Worm (Caenorhabditis elegans): ENCODE data around the gene T16G12.3.
"Not testable (repeated sequence)": the region's sequence is repeated elsewhere in the genome, so short reads cannot be mapped to it uniquely, and the experiment has no call there.

T16G12.3 gene

DNA sequence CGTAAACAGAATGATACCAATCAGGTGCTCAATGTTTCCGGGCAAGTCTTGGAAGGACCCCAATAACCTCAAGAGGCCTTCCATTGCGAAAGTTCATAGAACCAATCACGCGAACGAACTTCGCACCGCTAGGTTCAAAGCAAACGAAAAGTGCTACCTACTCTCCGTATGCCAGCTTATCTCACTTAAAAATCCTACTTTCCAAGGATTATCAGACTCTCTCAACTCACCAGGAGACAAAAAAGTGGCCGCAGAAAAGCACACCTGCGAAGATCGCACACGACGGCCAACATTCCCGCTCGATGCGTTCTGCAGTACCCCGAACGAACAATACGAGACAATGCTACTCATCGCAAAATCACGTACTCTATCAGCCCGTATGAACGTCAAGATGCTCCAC is 2.9 kb downstream of the T16G12.3 start, which contains the start of gene T16G12.12:
TSS of gene T16G12.12 (plus strand) at position 301 of the 400 bp plus-strand sequence.
- TF ChIP-seq F49E8.2 (tag; optimal IDR thresholded peaks at IDR 0.05; ENCODE audit: borderline replicate concordance); lin-29 (GFP tag; IDR thresholded peaks at IDR 0.05); daf-19 (GFP tag; conservative IDR thresholded peaks at IDR 0.05): not testable (repeated sequence)

DNA sequence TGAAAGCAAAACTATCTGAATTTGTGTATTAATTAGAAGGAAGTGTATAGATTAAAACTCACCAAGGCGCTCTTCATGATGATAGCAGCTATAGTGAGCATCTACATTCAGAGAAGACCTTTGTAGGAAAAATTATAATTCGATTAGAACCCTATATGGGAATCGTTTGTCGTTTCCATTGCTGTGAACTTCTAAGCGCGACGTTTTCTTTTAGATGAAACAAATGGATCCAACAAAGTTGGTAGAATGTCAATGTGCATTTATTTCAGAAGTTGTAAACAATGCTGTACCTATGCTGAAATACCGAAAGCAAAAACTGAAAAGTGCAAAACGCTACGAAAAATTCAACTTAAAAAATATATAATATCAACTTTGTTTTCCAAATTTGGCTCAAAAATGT is 5.6 kb downstream of the T16G12.3 start, which contains the start of gene T16G12.10:
TSS of gene T16G12.10 (minus strand) at position 101 of the 400 bp plus-strand sequence.
- TF ChIP-seq unc-130 (GFP tag; optimal IDR thresholded peaks at IDR 0.05) (no peak), nhr-102 (tag; optimal IDR thresholded peaks at IDR 0.05) (no peak), lin-15B (tag; optimal IDR thresholded peaks at IDR 0.05) (no peak), zip-11 (GFP tag; IDR thresholded peaks at IDR 0.05) (no peak), daf-12 (tag; optimal IDR thresholded peaks at IDR 0.05) (no peak), saeg-2 (GFP tag; IDR thresholded peaks at IDR 0.05) (no peak), Y105C5A.15 (GFP tag; IDR thresholded peaks at IDR 0.05) (no peak), ama-1 (optimal IDR thresholded peaks at IDR 0.05) (no peak), ztf-11 (tag; optimal IDR thresholded peaks at IDR 0.05) (no peak), pqm-1 (tag; optimal IDR thresholded peaks at IDR 0.05) (no peak), attf-4 (tag; optimal IDR thresholded peaks at IDR 0.05) (no peak)

DNA sequence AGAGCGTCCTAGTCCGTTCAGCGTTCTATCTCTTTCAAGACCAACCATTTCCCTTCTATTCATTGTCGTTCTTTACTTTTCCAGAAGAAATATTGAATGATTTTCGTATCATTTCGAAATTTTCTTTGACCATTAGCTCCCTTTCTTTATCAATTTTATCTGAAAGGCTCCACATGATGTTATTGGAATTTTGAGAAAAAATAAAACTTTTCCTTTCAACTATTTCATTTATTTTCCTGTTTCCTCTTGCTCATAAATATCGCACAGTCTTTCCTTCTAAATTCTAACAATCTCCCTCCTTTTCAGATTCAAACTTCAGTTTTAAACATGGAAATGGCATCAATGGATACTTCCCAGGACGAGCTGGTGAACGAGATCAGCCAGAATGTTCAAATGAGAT is 7.1 kb downstream of the T16G12.3 start, which contains the start of gene T16G12.4:
TSS of gene T16G12.4 (plus strand) at position 301 of the 400 bp plus-strand sequence.
- TF ChIP-seq dmd-9 (GFP tag; IDR thresholded peaks at IDR 0.05) (no peak), unc-62 (GFP tag; optimal IDR thresholded peaks at IDR 0.05 in 1 of 2) (peak in 1 of 2 experiments; percentile 11), unc-62 (tag; optimal IDR thresholded peaks at IDR 0.05) (no peak), lsy-2 (tag; optimal IDR thresholded peaks at IDR 0.05) (no peak), pqm-1 (tag; optimal IDR thresholded peaks at IDR 0.05) (no peak)

DNA sequence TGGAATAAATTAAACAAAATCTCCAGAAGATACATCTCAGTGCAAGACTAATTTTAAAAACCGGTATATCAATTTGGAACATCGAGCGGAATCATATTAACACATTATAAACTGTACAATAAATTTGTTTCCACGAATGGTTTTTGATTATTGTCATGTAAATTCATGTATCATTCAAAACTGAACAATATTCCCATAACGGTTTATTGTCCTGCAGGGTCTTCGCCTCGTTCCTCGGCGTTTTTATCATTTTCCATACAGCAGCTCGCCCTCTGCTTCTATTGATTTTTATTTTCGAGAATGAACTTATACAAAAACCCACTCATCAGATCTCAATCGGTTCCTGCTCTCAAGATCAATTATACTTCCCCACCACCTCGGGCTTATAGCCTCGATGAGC is 8.6 kb downstream of the T16G12.3 start, which contains the start of gene T16G12.8:
TSS of gene T16G12.8 (plus strand) at position 301 of the 400 bp plus-strand sequence.
- TF ChIP-seq zag-1 (tag; optimal IDR thresholded peaks at IDR 0.05), result no peak
- TF ChIP-seq hlh-11 (tag; optimal IDR thresholded peaks at IDR 0.05), result no peak
- TF ChIP-seq daf-16 (GFP tag; optimal IDR thresholded peaks at IDR 0.05), result no peak
- TF ChIP-seq daf-16 (tag; optimal IDR thresholded peaks at IDR 0.05), result no peak
- TF ChIP-seq Y105C5A.15 (GFP tag; IDR thresholded peaks at IDR 0.05), result no peak
- no peak for TF ChIP-seq dpl-1 (GFP tag; optimal IDR thresholded peaks at IDR 0.05)
- TF ChIP-seq F26F4.8 (GFP tag; conservative IDR thresholded peaks at IDR 0.05), result no peak
- TF ChIP-seq mep-1 (tag; optimal IDR thresholded peaks at IDR 0.05), result no peak
- TF ChIP-seq saeg-2 (GFP tag; IDR thresholded peaks at IDR 0.05), result no peak
- TF ChIP-seq ceh-82 (tag; optimal IDR thresholded peaks at IDR 0.05), result no peak
- TF ChIP-seq spr-3 (GFP tag; optimal IDR thresholded peaks at IDR 0.05), result no peak
- no peak for TF ChIP-seq F37D6.2 (tag; optimal IDR thresholded peaks at IDR 0.05)
- TF ChIP-seq ceh-44 (GFP tag; IDR thresholded peaks at IDR 0.05), result no peak
- no peak for TF ChIP-seq ztf-11 (tag; optimal IDR thresholded peaks at IDR 0.05)

DNA sequence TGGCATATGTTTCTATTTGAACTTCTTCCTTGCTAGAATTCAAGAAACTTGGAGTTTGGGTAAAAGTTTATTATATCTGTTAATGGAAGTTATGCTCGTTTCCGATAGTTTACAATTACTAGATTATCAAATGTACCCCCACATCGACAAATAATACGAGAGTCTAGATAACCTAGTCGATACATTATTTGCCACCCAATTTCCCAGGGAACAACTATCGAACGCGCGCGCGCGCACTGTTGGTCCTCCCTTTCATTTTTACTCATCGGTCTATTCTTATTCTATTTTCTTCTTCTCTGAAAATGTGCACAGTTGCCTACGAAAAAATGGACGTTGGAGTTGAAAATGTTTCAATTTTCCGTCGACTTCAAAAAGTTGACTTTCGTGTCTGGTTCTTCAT is 10.2 kb downstream of the T16G12.3 start, which contains the start of gene T16G12.13:
TSS of gene T16G12.13 (plus strand) at position 293 of the 400 bp plus-strand sequence.
- TF ChIP-seq lin-1 (GFP tag; IDR thresholded peaks at IDR 0.05) (no peak), snpc-4 (tag; optimal IDR thresholded peaks at IDR 0.05) (no peak), pqm-1 (tag; optimal IDR thresholded peaks at IDR 0.05) (no peak), unc-130 (GFP tag; optimal IDR thresholded peaks at IDR 0.05) (no peak), skn-1 (tag; optimal IDR thresholded peaks at IDR 0.05) (no peak), nhr-11 (tag; optimal IDR thresholded peaks at IDR 0.05) (no peak), spr-1 (tag; optimal IDR thresholded peaks at IDR 0.05) (no peak), T20F7.1 (GFP tag; optimal IDR thresholded peaks at IDR 0.05) (no peak), spr-3 (GFP tag; optimal IDR thresholded peaks at IDR 0.05) (no peak), ztf-11 (tag; optimal IDR thresholded peaks at IDR 0.05) (no peak)

Data from whole organism, L4 larva.